Fruit fly (Drosophila melanogaster) whole organism, embryonic: ENCODE data around the gene CG5861.

Experiments used
- Abd-B ChIP-seq: fragments of 200-800 bp; sonication (Bioruptor generic); optimal IDR thresholded peaks from 2 replicates; lab custom pipeline; 2018; ENCODE audit warnings: missing biosample characterization, mild to moderate bottlenecking, missing genetic modification characterization, moderate library complexity
- Awh ChIP-seq: fragments of 200-800 bp; sonication (Bioruptor generic); IDR thresholded peaks from 2 replicates; pipeline ENCODE4, ENCODE4 v1.3.6; 2022; ENCODE audit warnings: missing biosample characterization, missing genetic modification characterization
- Blimp-1 ChIP-seq: fragments of 200-800 bp; sonication (Bioruptor generic); optimal IDR thresholded peaks from 3 replicates; lab custom pipeline; 2018; ENCODE audit warnings: missing biosample characterization, missing genetic modification characterization, mild to moderate bottlenecking, moderate library complexity, missing genetic modification reagents
- CG10267 ChIP-seq: fragments of 200-800 bp; sonication (Bioruptor generic); optimal IDR thresholded peaks from 2 replicates; lab custom pipeline; 2018; ENCODE audit warnings: missing biosample characterization, mild to moderate bottlenecking, missing genetic modification characterization, moderate library complexity
- CG10274 ChIP-seq: fragments of 200-800 bp; sonication (Bioruptor generic); optimal IDR thresholded peaks from 3 replicates; lab custom pipeline; 2017; ENCODE audit warnings: missing biosample characterization, mild to moderate bottlenecking, missing genetic modification characterization
- CG10321 ChIP-seq: fragments of 200-800 bp; sonication (Bioruptor generic); IDR thresholded peaks from 2 replicates; pipeline ENCODE4 v1.3.6; 2022; ENCODE audit warnings: missing biosample characterization, missing genetic modification characterization
- CG10654 ChIP-seq: fragments of 200-800 bp; sonication (Bioruptor generic); optimal IDR thresholded peaks from 2 replicates; lab custom pipeline; 2016; ENCODE audit warnings: missing biosample characterization, missing genetic modification characterization
- CG10959 ChIP-seq: fragments of 200-800 bp; sonication (Bioruptor generic); IDR thresholded peaks from 2 replicates; pipeline ENCODE4 v1.3.6; 2022; ENCODE audit warnings: missing biosample characterization, missing genetic modification characterization
- CG11247 ChIP-seq: fragments of 200-800 bp; sonication (Bioruptor generic); IDR thresholded peaks from 2 replicates; pipeline ENCODE4 v1.3.6; 2022; ENCODE audit warnings: missing biosample characterization, missing genetic modification characterization
- CG11504 ChIP-seq: fragments of 200-800 bp; sonication (Bioruptor generic); optimal IDR thresholded peaks from 3 replicates; lab custom pipeline; 2019; ENCODE audit warnings: missing biosample characterization, mild to moderate bottlenecking, missing genetic modification characterization, moderate library complexity
- CG12219 ChIP-seq: fragments of 200-800 bp; sonication (Bioruptor generic); optimal IDR thresholded peaks from 3 replicates; lab custom pipeline; 2018; ENCODE audit warnings: missing biosample characterization, mild to moderate bottlenecking, missing genetic modification characterization
- CG17361 ChIP-seq: fragments of 200-800 bp; sonication (Bioruptor generic); IDR thresholded peaks from 3 replicates; pipeline ENCODE4 v1.3.6; 2022; ENCODE audit warnings: missing biosample characterization, missing genetic modification characterization
- CG17802 ChIP-seq: fragments of 200-800 bp; sonication (Bioruptor generic); optimal IDR thresholded peaks from 2 replicates; lab custom pipeline; 2018; ENCODE audit warnings: missing biosample characterization, mild to moderate bottlenecking, missing genetic modification characterization, moderate library complexity
- CG1792 ChIP-seq: fragments of 200-800 bp; sonication (Bioruptor generic); optimal IDR thresholded peaks from 2 replicates; lab custom pipeline; 2016; ENCODE audit warnings: missing biosample characterization, missing genetic modification characterization
- CG18476 ChIP-seq: fragments of 200-800 bp; sonication (Bioruptor generic); optimal IDR thresholded peaks from 2 replicates; lab custom pipeline; 2016; ENCODE audit warnings: missing biosample characterization, mild to moderate bottlenecking, missing genetic modification characterization
- CG32767 ChIP-seq: fragments of 200-800 bp; sonication (Bioruptor generic); IDR thresholded peaks from 2 replicates; pipeline ENCODE4 v1.3.6; 2022; ENCODE audit warnings: missing biosample characterization, missing genetic modification characterization
- CG34422 ChIP-seq: fragments of 200-800 bp; sonication (Bioruptor generic); IDR thresholded peaks from 3 replicates; pipeline ENCODE4 v1.3.6; 2022; ENCODE audit warnings: missing biosample characterization, missing genetic modification characterization
- CG6689 ChIP-seq: fragments of 200-800 bp; sonication (Bioruptor generic); IDR thresholded peaks from 2 replicates; pipeline ENCODE4 v1.3.6; 2022; ENCODE audit warnings: missing biosample characterization, missing genetic modification characterization
- CG6765 ChIP-seq: fragments of 200-800 bp; sonication (Bioruptor generic); optimal IDR thresholded peaks from 3 replicates; lab custom pipeline; 2017; ENCODE audit warnings: missing biosample characterization, mild to moderate bottlenecking, missing genetic modification characterization
- D19B ChIP-seq: fragments of 200-800 bp; sonication (Bioruptor generic); optimal IDR thresholded peaks from 2 replicates; lab custom pipeline; 2017; ENCODE audit warnings: missing biosample characterization, mild to moderate bottlenecking, missing genetic modification characterization
- Doc2 ChIP-seq: fragments of 200-800 bp; sonication (Bioruptor generic); IDR thresholded peaks from 2 replicates; pipeline ENCODE4 v1.3.6; 2022; ENCODE audit warnings: missing biosample characterization, missing genetic modification characterization
- Fer1 ChIP-seq: fragments of 200-800 bp; sonication (Bioruptor generic); optimal IDR thresholded peaks from 2 replicates; lab custom pipeline; 2017; ENCODE audit warnings: missing biosample characterization, mild to moderate bottlenecking, missing genetic modification characterization
- HLH3B ChIP-seq: fragments of 200-800 bp; sonication (Bioruptor generic); IDR thresholded peaks from 2 replicates; pipeline ENCODE4 v1.3.6; 2022; ENCODE audit warnings: missing biosample characterization, missing genetic modification characterization
- HmgD ChIP-seq: fragments of 200-800 bp; sonication (Bioruptor generic); optimal IDR thresholded peaks from 3 replicates; lab custom pipeline; 2016; ENCODE audit warnings: missing biosample characterization, missing genetic modification characterization
- Lim3 ChIP-seq: fragments of 200-800 bp; sonication (Bioruptor generic); IDR thresholded peaks from 2 replicates; pipeline ENCODE4 v1.3.6; 2022; ENCODE audit warnings: missing biosample characterization, missing genetic modification characterization
- Rx ChIP-seq: fragments of 200-800 bp; sonication (Bioruptor generic); IDR thresholded peaks from 2 replicates; pipeline ENCODE4 v1.3.6; 2022; ENCODE audit warnings: missing biosample characterization, missing genetic modification characterization
- YL-1 ChIP-seq: fragments of 200-800 bp; sonication (Bioruptor generic); optimal IDR thresholded peaks from 3 replicates; lab custom pipeline; 2017; ENCODE audit warnings: missing biosample characterization, mild to moderate bottlenecking, missing genetic modification characterization
- bab2 ChIP-seq: fragments of 200-800 bp; sonication (Bioruptor generic); optimal IDR thresholded peaks from 2 replicates; lab custom pipeline; 2016; ENCODE audit warnings: missing biosample characterization, missing genetic modification characterization
- chif ChIP-seq, 2 experiments: fragments of 200-800 bp; sonication (Bioruptor generic); optimal IDR thresholded peaks; 3 replicates each; lab custom pipeline; 2016; ENCODE audit warnings: missing biosample characterization in 2 of 2, missing genetic modification characterization in 2 of 2
- chinmo ChIP-seq: fragments of 200-800 bp; sonication (Bioruptor generic); IDR thresholded peaks from 4 replicates; pipeline ENCODE4 v1.3.6; 2022; ENCODE audit warnings: missing biosample characterization, missing genetic modification characterization; ENCODE audit not compliant: partially characterized antibody
- ci ChIP-seq: fragments of 200-800 bp; sonication (Bioruptor generic); IDR thresholded peaks from 3 replicates; pipeline ENCODE4 v1.3.6; 2022; ENCODE audit warnings: missing biosample characterization, missing genetic modification characterization
- corto ChIP-seq: fragments of 200-800 bp; sonication (Bioruptor generic); optimal IDR thresholded peaks from 2 replicates; lab custom pipeline; 2016; ENCODE audit warnings: missing biosample characterization, mild to moderate bottlenecking, missing genetic modification characterization, moderate library complexity
- crol ChIP-seq: fragments of 200-800 bp; sonication (Bioruptor generic); IDR thresholded peaks from 2 replicates; pipeline ENCODE4 v1.3.6; 2022; ENCODE audit warnings: missing biosample characterization, missing genetic modification characterization
- dimm ChIP-seq: fragments of 200-800 bp; sonication (Bioruptor generic); IDR thresholded peaks from 2 replicates; pipeline ENCODE4 v1.3.6; 2022; ENCODE audit warnings: missing biosample characterization, missing genetic modification characterization
- emc ChIP-seq: fragments of 200-800 bp; sonication (Bioruptor generic); optimal IDR thresholded peaks from 2 replicates; lab custom pipeline; 2016; ENCODE audit warnings: missing biosample characterization, missing genetic modification characterization
- ems ChIP-seq: fragments of 200-800 bp; sonication (Bioruptor generic); optimal IDR thresholded peaks from 3 replicates; lab custom pipeline; 2016; ENCODE audit warnings: missing biosample characterization, missing genetic modification characterization
- lab ChIP-seq: fragments of 200-800 bp; sonication (Bioruptor generic); optimal IDR thresholded peaks from 3 replicates; lab custom pipeline; 2017; ENCODE audit warnings: missing biosample characterization, missing genetic modification characterization, mild to moderate bottlenecking, moderate library complexity, missing genetic modification reagents
- lbe ChIP-seq: fragments of 200-800 bp; sonication (Bioruptor generic); optimal IDR thresholded peaks from 2 replicates; lab custom pipeline; 2016; ENCODE audit warnings: missing biosample characterization, mild to moderate bottlenecking, missing genetic modification characterization
- lola ChIP-seq, 3 experiments: fragments of >200 bp in 2 of 3; fragments of 200-800 bp in 1 of 3; sonication (Bioruptor generic) in 1 of 3; optimal IDR thresholded peaks; 2 replicates each; lab custom pipeline; 2017 to 2019; ENCODE audit warnings: missing biosample characterization in 3 of 3, missing genetic modification characterization in 3 of 3, mild to moderate bottlenecking in 1 of 3, moderate library complexity in 1 of 3
- oc ChIP-seq: fragments of 200-800 bp; sonication (Bioruptor generic); optimal IDR thresholded peaks from 2 replicates; lab custom pipeline; 2018; ENCODE audit warnings: missing biosample characterization, mild to moderate bottlenecking, missing genetic modification characterization, moderate library complexity
- pan ChIP-seq, 4 experiments: fragments of >200 bp in 3 of 4; fragments of 200-800 bp in 1 of 4; sonication (Bioruptor generic) in 1 of 4; optimal IDR thresholded peaks in 3 of 4; IDR thresholded peaks in 1 of 4; 2 replicates each; pipeline versions ENCODE4 v1.3.6 to Lab custom; 2017 to 2022; ENCODE audit warnings: missing biosample characterization in 2 of 4, missing genetic modification characterization in 2 of 4, mixed read lengths in 1 of 4
- pzg ChIP-seq: fragments of 200-800 bp; sonication (Bioruptor generic); optimal IDR thresholded peaks from 3 replicates; lab custom pipeline; 2018; ENCODE audit warnings: missing biosample characterization, mild to moderate bottlenecking, missing genetic modification characterization, moderate library complexity
- ranshi ChIP-seq: fragments of 200-800 bp; sonication (Bioruptor generic); IDR thresholded peaks from 2 replicates; pipeline ENCODE4 v1.3.6; 2022; ENCODE audit warnings: missing biosample characterization, missing genetic modification characterization
- row ChIP-seq: fragments of 200-800 bp; sonication (Bioruptor generic); IDR thresholded peaks from 3 replicates; pipeline ENCODE4 v1.3.6; 2022; ENCODE audit warnings: missing biosample characterization, missing genetic modification characterization
- scrt ChIP-seq: fragments of 200-800 bp; sonication (Bioruptor generic); optimal IDR thresholded peaks from 2 replicates; lab custom pipeline; 2018; ENCODE audit warnings: missing biosample characterization, mild to moderate bottlenecking, missing genetic modification characterization, moderate library complexity
- sug ChIP-seq: fragments of 200-800 bp; optimal IDR thresholded peaks from 2 replicates; lab custom pipeline; 2019; ENCODE audit warnings: missing biosample characterization, mild to moderate bottlenecking, missing genetic modification characterization, moderate library complexity
- tna ChIP-seq: fragments of 200-800 bp; sonication (Bioruptor generic); IDR thresholded peaks from 2 replicates; pipeline ENCODE4 v1.3.6; 2022; ENCODE audit warnings: missing biosample characterization, missing genetic modification characterization; ENCODE audit not compliant: partially characterized antibody
- tup ChIP-seq: fragments of 200-800 bp; sonication (Bioruptor generic); optimal IDR thresholded peaks from 2 replicates; lab custom pipeline; 2016; ENCODE audit warnings: missing biosample characterization, mild to moderate bottlenecking, missing genetic modification characterization, moderate library complexity
- unpg ChIP-seq: fragments of 200-800 bp; sonication (Bioruptor generic); optimal IDR thresholded peaks from 3 replicates; lab custom pipeline; 2018; ENCODE audit warnings: missing biosample characterization, mild to moderate bottlenecking, missing genetic modification characterization, moderate library complexity
- vvl ChIP-seq: fragments of 200-800 bp; sonication (Bioruptor generic); IDR thresholded peaks from 2 replicates; pipeline ENCODE4 v1.3.6; 2022; ENCODE audit warnings: missing biosample characterization, missing genetic modification characterization

Gene CG5861

dm6 chr2L:16324833-16325232 is 17.7 kb upstream of the CG5861 start (continued):
- TF ChIP-seq CG6765 (peak; percentile 9), Blimp-1 (peak; percentile 10), oc (peak; percentile 19), bab2 (no peak), Doc2 (no peak), ci (GFP tag; lab: Robert Waterston, UW) (peak; percentile 72; the same call in 2 of the 3 replicates), CG10274 (no peak), CG32767 (GFP tag; lab: Robert Waterston, UW) (0 out of 2 replicates have a peak, but pooled peaks have one; percentile 30), row (peak; percentile 11; the same call in 1 of the 3 replicates), emc (GFP tag; lab: Kevin White, UChicago) (no peak), scrt (GFP tag; lab: Kevin White, UChicago) (peak; percentile 82), ranshi (0 out of 2 replicates have a peak, but pooled peaks have one; percentile 10), CG34422 (GFP tag; lab: Robert Waterston, UW) (peak; percentile 70; the same call in 2 of the 3 replicates), CG10959 (no peak), CG18476 (GFP tag; lab: Kevin White, UChicago) (no peak), pan (optimal IDR thresholded peaks at IDR 0.05; lab: Kevin White, UChicago) (no peak), pan (GFP tag; optimal IDR thresholded peaks at IDR 0.05 in 1 of 2, IDR thresholded peaks at IDR 0.05 in 1 of 2) (peak in 1 of 2 experiments; percentile 74), sug (tag; lab: Kevin White, UChicago) (no peak), lola (GFP tag; optimal IDR thresholded peaks at IDR 0.05; lab: Kevin White, UChicago) (no peak), unpg (GFP tag; lab: Kevin White, UChicago) (no peak), corto (GFP tag; lab: Kevin White, UChicago) (peak; percentile 62), chinmo (GFP tag; lab: Robert Waterston, UW) (peak; percentile 65; the same call in 3 of the 4 replicates), tna (GFP tag; lab: Robert Waterston, UW) (no peak), CG11247 (GFP tag; lab: Robert Waterston, UW) (no peak), CG11504 (tag; lab: Kevin White, UChicago) (peak; percentile 11), CG1792 (GFP tag; lab: Kevin White, UChicago) (no peak), HLH3B (GFP tag; lab: Robert Waterston, UW) (peak; percentile 7; the same call in 1 of the 2 replicates), dimm (GFP tag; lab: Robert Waterston, UW) (no peak), CG12219 (no peak), pzg (no peak), Rx (GFP tag; lab: Robert Waterston, UW) (no peak), CG10267 (tag; lab: Kevin White, UChicago) (peak; percentile 83), CG10321 (GFP tag; lab: Robert Waterston, UW) (peak; percentile 94), lab (peak; percentile 23), D19B (no peak), lbe (GFP tag; lab: Kevin White, UChicago) (peak; percentile 59), Abd-B (GFP tag; lab: Kevin White, UChicago) (no peak), Awh (GFP tag; lab: Robert Waterston, UW) (no peak), YL-1 (GFP tag; lab: Kevin White, UChicago) (peak; percentile 33), tup (GFP tag; lab: Kevin White, UChicago) (peak; percentile 4), vvl (GFP tag; lab: Robert Waterston, UW) (peak; percentile 24; the same call in 1 of the 2 replicates), crol (GFP tag; lab: Robert Waterston, UW) (peak; percentile 93), Fer1 (GFP tag; lab: Kevin White, UChicago) (no peak), ems (GFP tag; lab: Kevin White, UChicago) (no peak), Lim3 (GFP tag; lab: Robert Waterston, UW) (no peak), chif (GFP tag; optimal IDR thresholded peaks at IDR 0.05; lab: Kevin White, UChicago) (no peak), CG10654 (GFP tag; lab: Kevin White, UChicago) (no peak), HmgD (GFP tag; lab: Kevin White, UChicago) (no peak), CG6689 (GFP tag; lab: Robert Waterston, UW) (no peak), CG17802 (tag; lab: Kevin White, UChicago) (no peak), CG17361 (GFP tag; lab: Robert Waterston, UW) (no peak)
- TF ChIP-seq, all 482 proteins: peak for 43
